Worm (Caenorhabditis elegans): Measurements from ENCODE around the gene sre-52.

- TF ChIP-seq nhr-76 (tag; optimal IDR thresholded peaks at IDR 0.05) (no peak), ama-1 (optimal IDR thresholded peaks at IDR 0.05) (no peak), elt-3 (tag; optimal IDR thresholded peaks at IDR 0.05) (no peak), ZK546.5 (tag; optimal IDR thresholded peaks at IDR 0.05) (no peak), skn-1 (tag; optimal IDR thresholded peaks at IDR 0.05) (no peak), nhr-25 (tag; optimal IDR thresholded peaks at IDR 0.05) (no peak), pha-4 (tag; optimal IDR thresholded peaks at IDR 0.05) (no peak), ztf-11 (tag; optimal IDR thresholded peaks at IDR 0.05) (no peak), ztf-4 (tag; optimal IDR thresholded peaks at IDR 0.05) (no peak)
These were observed 50.3 kb downstream of the sre-52 start for ce11 chrII:12385815-12386214.
